Fruit fly (Drosophila melanogaster) whole organism, embryonic: ENCODE data around the gene CG8312.

Experiments
- Atf3 ChIP-seq: fragments of 200-800 bp; sonication (Bioruptor generic); optimal IDR thresholded peaks from 3 replicates; lab custom pipeline; 2016; ENCODE audit warnings: missing biosample characterization, missing genetic modification characterization
- CG10147 ChIP-seq: fragments of 200-800 bp; sonication (Bioruptor generic); optimal IDR thresholded peaks from 2 replicates; lab custom pipeline; 2019; ENCODE audit warnings: missing biosample characterization, mild to moderate bottlenecking, missing genetic modification characterization, moderate library complexity
- CG10267 ChIP-seq: fragments of 200-800 bp; sonication (Bioruptor generic); optimal IDR thresholded peaks from 2 replicates; lab custom pipeline; 2018; ENCODE audit warnings: missing biosample characterization, mild to moderate bottlenecking, missing genetic modification characterization, moderate library complexity
- CG11696 ChIP-seq: fragments of 200-800 bp; sonication (Bioruptor generic); IDR thresholded peaks from 2 replicates; pipeline ENCODE4 v1.3.6; 2022; ENCODE audit warnings: missing biosample characterization, missing genetic modification characterization
- CG13123 ChIP-seq: fragments of 200-800 bp; sonication (Bioruptor generic); optimal IDR thresholded peaks from 2 replicates; lab custom pipeline; 2016; ENCODE audit warnings: missing biosample characterization, missing genetic modification characterization
- CG14014 ChIP-seq: fragments of 200-800 bp; sonication (Bioruptor generic); IDR thresholded peaks from 2 replicates; pipeline ENCODE4 v1.3.6; 2022; ENCODE audit warnings: missing biosample characterization, missing genetic modification characterization
- CG14050 ChIP-seq: fragments of 200-800 bp; sonication (Bioruptor generic); IDR thresholded peaks from 3 replicates; pipeline ENCODE4 v1.3.6; 2022; ENCODE audit warnings: missing biosample characterization, missing genetic modification characterization
- CG15514 ChIP-seq: fragments of 200-800 bp; sonication (Bioruptor generic); optimal IDR thresholded peaks from 3 replicates; lab custom pipeline; 2017; ENCODE audit warnings: missing biosample characterization, missing genetic modification characterization, mild to moderate bottlenecking, moderate library complexity, missing genetic modification reagents
- CG15601 ChIP-seq: fragments of 200-800 bp; sonication (Bioruptor generic); optimal IDR thresholded peaks from 3 replicates; lab custom pipeline; 2019; ENCODE audit warnings: missing biosample characterization, mild to moderate bottlenecking, missing genetic modification characterization, moderate library complexity
- CG16815 ChIP-seq: fragments of 200-800 bp; sonication (Bioruptor generic); optimal IDR thresholded peaks from 3 replicates; lab custom pipeline; 2017; ENCODE audit warnings: missing biosample characterization, mild to moderate bottlenecking, missing genetic modification characterization
- CG17186 ChIP-seq: fragments of 200-800 bp; sonication (Bioruptor generic); optimal IDR thresholded peaks from 3 replicates; lab custom pipeline; 2017; ENCODE audit warnings: missing biosample characterization, missing genetic modification reagents, missing genetic modification characterization
- CG17328 ChIP-seq: fragments of 200-800 bp; sonication (Bioruptor generic); IDR thresholded peaks from 2 replicates; pipeline ENCODE4 v1.3.6; 2022; ENCODE audit warnings: missing biosample characterization, missing genetic modification characterization
- CG2116 ChIP-seq: fragments of 200-800 bp; sonication (Bioruptor generic); optimal IDR thresholded peaks from 3 replicates; lab custom pipeline; 2018; ENCODE audit warnings: missing biosample characterization, mild to moderate bottlenecking, missing genetic modification characterization
- CG2712 ChIP-seq: fragments of 200-800 bp; optimal IDR thresholded peaks from 3 replicates; lab custom pipeline; 2019; ENCODE audit warnings: missing biosample characterization, mild to moderate bottlenecking, missing genetic modification characterization, moderate library complexity
- CG2875 ChIP-seq: fragments of 200-800 bp; sonication (Bioruptor generic); optimal IDR thresholded peaks from 2 replicates; lab custom pipeline; 2017; ENCODE audit warnings: missing biosample characterization, mild to moderate bottlenecking, missing genetic modification characterization, missing genetic modification reagents
- CG3726 ChIP-seq: fragments of 200-800 bp; sonication (Bioruptor generic); IDR thresholded peaks from 3 replicates; pipeline ENCODE4, ENCODE4 v1.3.6; 2022; ENCODE audit warnings: missing biosample characterization, missing genetic modification characterization
- CG3838 ChIP-seq: fragments of 200-800 bp; sonication (Bioruptor generic); optimal IDR thresholded peaks from 3 replicates; lab custom pipeline; 2016; ENCODE audit warnings: missing biosample characterization, missing genetic modification characterization
- CG4730 ChIP-seq: fragments of 200-800 bp; sonication (Bioruptor generic); IDR thresholded peaks from 2 replicates; pipeline ENCODE4 v1.3.6; 2022; ENCODE audit warnings: missing biosample characterization, missing genetic modification characterization
- CG6813 ChIP-seq: fragments of 200-800 bp; sonication (Bioruptor generic); optimal IDR thresholded peaks from 2 replicates; lab custom pipeline; 2017; ENCODE audit warnings: missing biosample characterization, missing genetic modification characterization, mild to moderate bottlenecking, moderate library complexity, missing genetic modification reagents
- CG8765 ChIP-seq: fragments of 200-800 bp; sonication (Bioruptor generic); IDR thresholded peaks from 2 replicates; pipeline ENCODE4 v1.3.6; 2022; ENCODE audit warnings: missing biosample characterization, missing genetic modification characterization
- CG8944 ChIP-seq: fragments of 200-800 bp; sonication (Bioruptor generic); optimal IDR thresholded peaks from 3 replicates; lab custom pipeline; 2016; ENCODE audit warnings: missing biosample characterization, missing genetic modification characterization
- CTCF ChIP-seq: fragments of 200-800 bp; sonication (Bioruptor generic); optimal IDR thresholded peaks from 2 replicates; lab custom pipeline; 2017; ENCODE audit warnings: missing biosample characterization, mild to moderate bottlenecking, missing genetic modification characterization, moderate library complexity
- Chrac-16 ChIP-seq: fragments of 200-800 bp; sonication (Bioruptor generic); optimal IDR thresholded peaks from 3 replicates; lab custom pipeline; 2016; ENCODE audit warnings: missing biosample characterization, missing genetic modification characterization
- Dbx ChIP-seq: fragments of 200-800 bp; sonication (Bioruptor generic); IDR thresholded peaks from 3 replicates; pipeline ENCODE4 v1.3.6; 2022; ENCODE audit warnings: missing biosample characterization, missing genetic modification characterization
- Dfd ChIP-seq, 2 experiments: fragments of >200 bp; optimal IDR thresholded peaks; 2 replicates each; lab custom pipeline; 2017; ENCODE audit warnings: missing biosample characterization in 2 of 2, missing genetic modification characterization in 2 of 2
- ERR ChIP-seq: fragments of 200-800 bp; sonication (Bioruptor generic); optimal IDR thresholded peaks from 2 replicates; lab custom pipeline; 2016; ENCODE audit warnings: missing biosample characterization, missing genetic modification characterization
- Eip74EF ChIP-seq, 2 experiments: fragments of 200-800 bp in 1 of 2; fragments of >200 bp in 1 of 2; sonication (Bioruptor generic) in 1 of 2; optimal IDR thresholded peaks; 2 replicates each; lab custom pipeline; 2017 to 2019; ENCODE audit warnings: missing biosample characterization in 2 of 2, missing genetic modification characterization in 2 of 2, mild to moderate bottlenecking in 1 of 2, moderate library complexity in 1 of 2
- Fer3 ChIP-seq: fragments of 200-800 bp; sonication (Bioruptor generic); optimal IDR thresholded peaks from 2 replicates; lab custom pipeline; 2018; ENCODE audit warnings: missing biosample characterization, mild to moderate bottlenecking, missing genetic modification characterization, moderate library complexity
- Hmx ChIP-seq: fragments of 200-800 bp; sonication (Bioruptor generic); optimal IDR thresholded peaks from 2 replicates; lab custom pipeline; 2016; ENCODE audit warnings: missing biosample characterization, missing genetic modification characterization
- Hr39 ChIP-seq: fragments of >200 bp; optimal IDR thresholded peaks from 2 replicates; lab custom pipeline; 2017
- Hr51 ChIP-seq, 2 experiments: fragments of 200-800 bp; sonication (Bioruptor generic); optimal IDR thresholded peaks; 2 replicates in 1 of 2; 3 replicates in 1 of 2; lab custom pipeline; 2016 to 2018; ENCODE audit warnings: missing biosample characterization in 2 of 2, missing genetic modification characterization in 2 of 2, mild to moderate bottlenecking in 1 of 2, moderate library complexity in 1 of 2
- Poxn ChIP-seq: fragments of 200-800 bp; sonication (Bioruptor generic); IDR thresholded peaks from 2 replicates; pipeline ENCODE4 v1.3.6; 2022; ENCODE audit warnings: missing biosample characterization, missing genetic modification characterization
- Ptx1 ChIP-seq: fragments of 200-800 bp; sonication (Bioruptor generic); IDR thresholded peaks from 2 replicates; pipeline ENCODE4 v1.3.6; 2022; ENCODE audit warnings: missing biosample characterization, missing genetic modification characterization
- Rfx ChIP-seq: fragments of 200-800 bp; sonication (Bioruptor generic); IDR thresholded peaks from 2 replicates; pipeline ENCODE4 v1.3.6; 2022; ENCODE audit warnings: missing biosample characterization, missing genetic modification characterization
- Sox102F ChIP-seq: fragments of 200-800 bp; sonication (Bioruptor generic); optimal IDR thresholded peaks from 2 replicates; lab custom pipeline; 2018; ENCODE audit warnings: missing biosample characterization, mild to moderate bottlenecking, missing genetic modification characterization, moderate library complexity
- Sry-δ ChIP-seq: fragments of 200-800 bp; sonication (Bioruptor generic); optimal IDR thresholded peaks from 2 replicates; lab custom pipeline; 2016; ENCODE audit warnings: missing biosample characterization, missing genetic modification characterization
- Usf ChIP-seq: fragments of 200-800 bp; sonication (Bioruptor generic); optimal IDR thresholded peaks from 2 replicates; lab custom pipeline; 2017; ENCODE audit warnings: missing genotype, missing biosample characterization, missing genetic modification characterization
- ara ChIP-seq: fragments of 200-800 bp; sonication (Bioruptor generic); IDR thresholded peaks from 2 replicates; pipeline ENCODE4 v1.3.6; 2022; ENCODE audit warnings: missing biosample characterization, missing genetic modification characterization
- bigmax ChIP-seq: fragments of 200-800 bp; sonication (Bioruptor generic); optimal IDR thresholded peaks from 2 replicates; lab custom pipeline; 2018; ENCODE audit warnings: missing biosample characterization, mild to moderate bottlenecking, missing genetic modification characterization
- eyg ChIP-seq: fragments of 200-800 bp; sonication (Bioruptor generic); optimal IDR thresholded peaks from 3 replicates; lab custom pipeline; 2016; ENCODE audit warnings: missing biosample characterization, missing genetic modification characterization
- fd102C ChIP-seq: fragments of 200-800 bp; sonication (Bioruptor generic); optimal IDR thresholded peaks from 2 replicates; lab custom pipeline; 2018; ENCODE audit warnings: missing biosample characterization, mild to moderate bottlenecking, missing genetic modification characterization, moderate library complexity
- her ChIP-seq: fragments of 200-800 bp; sonication (Bioruptor generic); optimal IDR thresholded peaks from 2 replicates; lab custom pipeline; 2016; ENCODE audit warnings: missing biosample characterization, missing genetic modification characterization
- jumu ChIP-seq: fragments of 200-800 bp; sonication (Bioruptor generic); optimal IDR thresholded peaks from 3 replicates; lab custom pipeline; 2016; ENCODE audit warnings: missing biosample characterization, missing genetic modification characterization
- kni ChIP-seq: fragments of 200-800 bp; sonication (Bioruptor generic); optimal IDR thresholded peaks from 3 replicates; lab custom pipeline; 2017; ENCODE audit warnings: mild to moderate bottlenecking, missing biosample characterization, missing genetic modification reagents, missing genetic modification characterization
- lab ChIP-seq: fragments of 200-800 bp; sonication (Bioruptor generic); optimal IDR thresholded peaks from 3 replicates; lab custom pipeline; 2017; ENCODE audit warnings: missing biosample characterization, missing genetic modification characterization, mild to moderate bottlenecking, moderate library complexity, missing genetic modification reagents
- lbe ChIP-seq: fragments of 200-800 bp; sonication (Bioruptor generic); optimal IDR thresholded peaks from 2 replicates; lab custom pipeline; 2016; ENCODE audit warnings: missing biosample characterization, mild to moderate bottlenecking, missing genetic modification characterization
- psq ChIP-seq: fragments of 200-800 bp; sonication (Bioruptor generic); optimal IDR thresholded peaks from 2 replicates; lab custom pipeline; 2017; ENCODE audit warnings: missing biosample characterization, missing genetic modification characterization
- row ChIP-seq: fragments of 200-800 bp; sonication (Bioruptor generic); IDR thresholded peaks from 3 replicates; pipeline ENCODE4 v1.3.6; 2022; ENCODE audit warnings: missing biosample characterization, missing genetic modification characterization
- stc ChIP-seq: fragments of 200-800 bp; sonication (Bioruptor generic); IDR thresholded peaks from 2 replicates; pipeline ENCODE4 v1.3.6; 2022; ENCODE audit warnings: missing biosample characterization, missing genetic modification characterization
- unc-4 ChIP-seq: fragments of 200-800 bp; sonication (Bioruptor generic); IDR thresholded peaks from 2 replicates; pipeline ENCODE4 v1.3.6; 2022; ENCODE audit warnings: missing biosample characterization, missing genetic modification characterization; ENCODE audit not compliant: partially characterized antibody
- zf30C ChIP-seq: fragments of 200-800 bp; sonication (Bioruptor generic); optimal IDR thresholded peaks from 3 replicates; lab custom pipeline; 2018; ENCODE audit warnings: missing biosample characterization, mild to moderate bottlenecking, missing genetic modification characterization

CG8312 gene

dm6 chr3R:9586663-9587248 lies 4.4 kb upstream of the CG8312 start, which contains the start of gene P58IPK (continued):
- TF ChIP-seq Atf3 (GFP tag; lab: Kevin White, UChicago) = peak; percentile 68
- no peak for TF ChIP-seq Hmx (GFP tag; lab: Kevin White, UChicago)
- TF ChIP-seq CG6813 (GFP tag; lab: Kevin White, UChicago) = no peak
- peak; percentile 46 for TF ChIP-seq CG15601 (tag; lab: Kevin White, UChicago)
- TF ChIP-seq lbe (GFP tag; lab: Kevin White, UChicago) = peak; percentile 41
- TF ChIP-seq kni (GFP tag; lab: Kevin White, UChicago) = peak; percentile 22
- TF ChIP-seq psq (GFP tag; lab: Kevin White, UChicago) = no peak
- no peak for TF ChIP-seq bigmax
- peak; percentile 65 for TF ChIP-seq Dbx (GFP tag; lab: Robert Waterston, UW)
- TF ChIP-seq CG10147 (GFP tag; lab: Kevin White, UChicago) = peak; percentile 55
- TF ChIP-seq Rfx (GFP tag; lab: Robert Waterston, UW) = peak; percentile 89
- peak in 1 of 2 experiments; percentile 78 for TF ChIP-seq Hr51 (GFP tag; optimal IDR thresholded peaks at IDR 0.05; lab: Kevin White, UChicago)
- peak; percentile 40 for TF ChIP-seq lab (GFP tag; lab: Kevin White, UChicago)
- TF ChIP-seq row (GFP tag; lab: Robert Waterston, UW) = peak; percentile 93
- TF ChIP-seq Sry-δ (GFP tag; lab: Kevin White, UChicago) = peak; percentile 97
- peak; percentile 45 for TF ChIP-seq Fer3
- TF ChIP-seq CG2712 (tag; lab: Kevin White, UChicago) = peak; percentile 66
- no peak for TF ChIP-seq Dfd (GFP tag; optimal IDR thresholded peaks at IDR 0.05; lab: Kevin White, UChicago)
- peak; percentile 98 for TF ChIP-seq CG15514
- TF ChIP-seq CG2875 (GFP tag; lab: Kevin White, UChicago) = no peak
- TF ChIP-seq eyg (GFP tag; lab: Kevin White, UChicago) = peak; percentile 42
- TF ChIP-seq jumu = peak; percentile 76
- peak; percentile 59; the same call in 1 of the 3 replicates for TF ChIP-seq CG3726 (GFP tag; lab: Robert Waterston, UW)
- peak; percentile 75 for TF ChIP-seq Chrac-16 (GFP tag; lab: Kevin White, UChicago)
- TF ChIP-seq CG11696 (GFP tag; lab: Robert Waterston, UW) = no peak
- TF ChIP-seq CTCF = no peak
- peak; percentile 44 for TF ChIP-seq her (GFP tag; lab: Kevin White, UChicago)
- TF ChIP-seq CG16815 (GFP tag; lab: Kevin White, UChicago) = peak; percentile 22
- peak; percentile 52 for TF ChIP-seq CG3838 (GFP tag; lab: Kevin White, UChicago)
- TF ChIP-seq Eip74EF (GFP tag; optimal IDR thresholded peaks at IDR 0.05; lab: Kevin White, UChicago) = peak in 1 of 2 experiments; percentile 11
- no peak for TF ChIP-seq Hr39 (lab: Kevin White, UChicago)
- TF ChIP-seq unc-4 (GFP tag; lab: Robert Waterston, UW) = peak; percentile 91
- peak; percentile 17 for TF ChIP-seq Usf
- no peak for TF ChIP-seq CG8765
- no peak for TF ChIP-seq ara (GFP tag; lab: Robert Waterston, UW)
- peak; percentile 65 for TF ChIP-seq CG8944
- TF ChIP-seq CG13123 (GFP tag; lab: Kevin White, UChicago) = peak; percentile 12
- TF ChIP-seq CG14014 = peak; percentile 56
- no peak for TF ChIP-seq Sox102F
- TF ChIP-seq CG10267 (tag; lab: Kevin White, UChicago) = peak; percentile 68
- TF ChIP-seq Ptx1 = peak; percentile 52
- TF ChIP-seq Poxn (GFP tag; lab: Robert Waterston, UW) = no peak
- peak; percentile 53; the same call in 1 of the 2 replicates for TF ChIP-seq CG17328 (GFP tag; lab: Robert Waterston, UW)
- peak; percentile 61 for TF ChIP-seq ERR (GFP tag; lab: Kevin White, UChicago)
- TF ChIP-seq zf30C (GFP tag; lab: Kevin White, UChicago) = no peak
- no peak; the same call in 1 of the 2 replicates for TF ChIP-seq stc (GFP tag; lab: Robert Waterston, UW)
- TF ChIP-seq CG17186 (GFP tag; lab: Kevin White, UChicago) = peak; percentile 72
- no peak for TF ChIP-seq fd102C (GFP tag; lab: Kevin White, UChicago)
- TF ChIP-seq CG4730 (GFP tag; lab: Robert Waterston, UW) = peak; percentile 20; the same call in 1 of the 2 replicates
- peak; percentile 90 for TF ChIP-seq CG2116 (GFP tag; lab: Kevin White, UChicago)
- no peak for TF ChIP-seq CG14050 (GFP tag; lab: Robert Waterston, UW)
